Worm (Caenorhabditis elegans) whole organism, L1 larva: ENCODE measurements around the gene ceeh-1.
A peak's percentile ranks its signal among the peaks of the same experiment; 100 is the strongest.

Source experiments
- C04F5.9 ChIP-seq: sonication (generic microtip); optimal IDR thresholded peaks from 2 replicates; lab custom pipeline; 2016; ENCODE audit warnings: missing genetic modification characterization, missing compliant biosample characterization
- C34B4.2 ChIP-seq: sonication (generic microtip); optimal IDR thresholded peaks from 2 replicates; lab custom pipeline; 2017; ENCODE audit warnings: mild to moderate bottlenecking, missing genetic modification characterization, missing compliant biosample characterization
- aly-2 ChIP-seq: fragments of 150-350 bp; optimal IDR thresholded peaks from 2 replicates; lab custom pipeline; 2014; ENCODE audit warnings: missing biosample characterization, missing genetic modification characterization
- ceh-63 ChIP-seq: fragments of 200-800 bp; sonication (Bioruptor generic); optimal IDR thresholded peaks from 2 replicates; lab custom pipeline; 2018; ENCODE audit warnings: mild to moderate bottlenecking, missing genetic modification characterization, missing compliant biosample characterization
- ceh-8 ChIP-seq: fragments of 200-800 bp; sonication (Bioruptor generic); optimal IDR thresholded peaks from 2 replicates; lab custom pipeline; 2018; ENCODE audit warnings: mild to moderate bottlenecking, missing genetic modification characterization, moderate library complexity, missing compliant biosample characterization
- ceh-82 ChIP-seq, 3 experiments: fragments of 150-350 bp in 1 of 3; sonication (generic microtip) in 2 of 3; optimal IDR thresholded peaks; 2 replicates each; lab custom pipeline; 2014 to 2017; ENCODE audit warnings: missing biosample characterization in 3 of 3, missing genetic modification characterization in 3 of 3
- ceh-90 ChIP-seq: sonication (generic microtip); optimal IDR thresholded peaks from 2 replicates; lab custom pipeline; 2016; ENCODE audit warnings: missing genetic modification characterization, missing compliant biosample characterization
- ces-1 ChIP-seq: fragments of 150-350 bp; optimal IDR thresholded peaks from 2 replicates; lab custom pipeline; 2014; ENCODE audit warnings: missing biosample characterization, missing genetic modification reagents, missing genetic modification characterization
- dpl-1 ChIP-seq, 3 experiments: fragments of 150-350 bp in 2 of 3; sonication (generic microtip) in 1 of 3; optimal IDR thresholded peaks; 2 replicates each; lab custom pipeline; 2014 to 2017; ENCODE audit warnings: missing biosample characterization in 3 of 3, missing genetic modification characterization in 3 of 3, missing genetic modification reagents in 3 of 3
- efl-1 ChIP-seq, 4 experiments: fragments of 150-350 bp; optimal IDR thresholded peaks in 3 of 4; peaks in 1 of 4; 1 replicate in 1 of 4; 2 replicates in 3 of 4; lab custom pipeline; 2014; ENCODE audit warnings: missing biosample characterization in 2 of 4, missing genetic modification characterization in 2 of 4, missing genetic modification reagents in 2 of 4
- egl-13 ChIP-seq: sonication (generic microtip); optimal IDR thresholded peaks from 2 replicates; lab custom pipeline; 2016; ENCODE audit warnings: missing genotype, missing genetic modification reagents, missing genetic modification characterization, missing compliant biosample characterization
- egl-27 ChIP-seq, 2 experiments: fragments of 150-350 bp in 1 of 2; sonication (generic microtip); optimal IDR thresholded peaks; 3 replicates each; lab custom pipeline; 2017 to 2018; ENCODE audit warnings: missing biosample characterization in 2 of 2, missing genetic modification characterization in 2 of 2, missing genetic modification reagents in 2 of 2
- elt-2 ChIP-seq: sonication (generic microtip); optimal IDR thresholded peaks from 2 replicates; lab custom pipeline; 2016; ENCODE audit warnings: missing genetic modification characterization, mild to moderate bottlenecking, inconsistent platforms, missing compliant biosample characterization, missing genetic modification reagents
- elt-3 ChIP-seq, 6 experiments: fragments of 150-350 bp in 1 of 6; sonication (generic microtip); optimal IDR thresholded peaks; 2 replicates each; lab custom pipeline; 2017 to 2018; ENCODE audit warnings: missing biosample characterization in 6 of 6, missing genetic modification characterization in 6 of 6, inconsistent platforms in 1 of 6
- fos-1 ChIP-seq: fragments of 150-350 bp; optimal IDR thresholded peaks from 2 replicates; lab custom pipeline; 2014; ENCODE audit warnings: missing biosample characterization, missing genetic modification characterization
- hlh-4 ChIP-seq: sonication (generic microtip); optimal IDR thresholded peaks from 2 replicates; lab custom pipeline; 2016; ENCODE audit warnings: mild to moderate bottlenecking, missing genetic modification characterization, missing compliant biosample characterization
- irx-1 ChIP-seq: sonication (generic microtip); optimal IDR thresholded peaks from 2 replicates; lab custom pipeline; 2016; ENCODE audit warnings: missing genetic modification characterization, missing compliant biosample characterization
- isw-1 ChIP-seq: fragments of 200-800 bp; sonication (Bioruptor generic); IDR thresholded peaks from 2 replicates; pipeline ENCODE4 v1.3.6; 2022; ENCODE audit warnings: missing genetic modification characterization, missing compliant biosample characterization
- jun-1 ChIP-seq: fragments of 150-350 bp; optimal IDR thresholded peaks from 2 replicates; lab custom pipeline; 2014; ENCODE audit warnings: missing biosample characterization, missing genetic modification reagents, missing genetic modification characterization
- lin-14 ChIP-seq: fragments of 200-800 bp; sonication (Bioruptor generic); optimal IDR thresholded peaks from 2 replicates; lab custom pipeline; 2018; ENCODE audit warnings: mild to moderate bottlenecking, missing genetic modification characterization, moderate library complexity, missing compliant biosample characterization
- lin-15B ChIP-seq: fragments of 150-350 bp; sonication (generic microtip); optimal IDR thresholded peaks from 3 replicates; lab custom pipeline; 2014; ENCODE audit warnings: missing biosample characterization, missing genetic modification characterization
- lin-35 ChIP-seq, 2 experiments: fragments of 150-350 bp; optimal IDR thresholded peaks; 2 replicates each; lab custom pipeline; 2014; ENCODE audit warnings: missing biosample characterization in 2 of 2, missing genetic modification characterization in 2 of 2, missing genetic modification reagents in 2 of 2
- lsy-2 ChIP-seq, 2 experiments: fragments of 150-350 bp; optimal IDR thresholded peaks; 2 replicates each; lab custom pipeline; 2014; ENCODE audit warnings: missing biosample characterization in 2 of 2, missing genetic modification characterization in 2 of 2
- mab-9 ChIP-seq: fragments of 200-800 bp; sonication (Bioruptor generic); IDR thresholded peaks from 2 replicates; pipeline ENCODE4 v1.3.6; 2022; ENCODE audit warnings: missing genetic modification reagents, missing genetic modification characterization, missing compliant biosample characterization
- mdl-1 ChIP-seq, 2 experiments: fragments of 150-350 bp; optimal IDR thresholded peaks; 2 replicates each; lab custom pipeline; 2014 to 2017; ENCODE audit warnings: missing biosample characterization in 2 of 2, missing genetic modification characterization in 2 of 2, inconsistent platforms in 1 of 2
- mep-1 ChIP-seq: fragments of 150-350 bp; optimal IDR thresholded peaks from 2 replicates; lab custom pipeline; 2014; ENCODE audit warnings: missing biosample characterization, missing genetic modification characterization
- nhr-19 ChIP-seq: fragments of 200-800 bp; sonication (Bioruptor generic); conservative IDR thresholded peaks from 2 replicates; pipeline ENCODE4 v1.3.6; 2022; ENCODE audit warnings: missing genetic modification characterization, missing compliant biosample characterization
- nhr-20 ChIP-seq: sonication (generic microtip); optimal IDR thresholded peaks from 2 replicates; lab custom pipeline; 2016; ENCODE audit warnings: mild to moderate bottlenecking, missing genetic modification characterization, missing compliant biosample characterization
- nhr-71 ChIP-seq: sonication (generic microtip); optimal IDR thresholded peaks from 2 replicates; lab custom pipeline; 2016; ENCODE audit warnings: mild to moderate bottlenecking, missing genetic modification characterization, moderate library complexity, missing compliant biosample characterization
- nhr-85 ChIP-seq: sonication (generic microtip); peaks from one replicate; lab custom pipeline; 2016; ENCODE audit warnings: missing genetic modification characterization, inconsistent platforms, missing compliant biosample characterization
- pag-3 ChIP-seq: sonication (generic microtip); optimal IDR thresholded peaks from 2 replicates; lab custom pipeline; 2017; ENCODE audit warnings: missing genetic modification characterization, mild to moderate bottlenecking, missing compliant biosample characterization, antibody characterized with exemption, borderline replicate concordance; ENCODE audit not compliant: insufficient read depth
- pqm-1 ChIP-seq: sonication (generic microtip); optimal IDR thresholded peaks from 3 replicates; lab custom pipeline; 2017; ENCODE audit warnings: missing biosample characterization, missing genetic modification characterization
- rnt-1 ChIP-seq: sonication (generic microtip); optimal IDR thresholded peaks from 2 replicates; lab custom pipeline; 2016; ENCODE audit warnings: mild to moderate bottlenecking, missing genetic modification characterization, moderate library complexity, missing compliant biosample characterization
- skn-1 ChIP-seq: fragments of 150-350 bp; optimal IDR thresholded peaks from 2 replicates; lab custom pipeline; 2014; ENCODE audit warnings: missing biosample characterization, missing genetic modification characterization
- snu-23 ChIP-seq: sonication (generic microtip); optimal IDR thresholded peaks from 2 replicates; lab custom pipeline; 2016; ENCODE audit warnings: missing genetic modification characterization, missing compliant biosample characterization
- sox-4 ChIP-seq: sonication (generic microtip); optimal IDR thresholded peaks from 2 replicates; lab custom pipeline; 2016; ENCODE audit warnings: missing genetic modification characterization, missing compliant biosample characterization
- sup-37 ChIP-seq: fragments of 200-800 bp; sonication (Bioruptor generic); optimal IDR thresholded peaks from 2 replicates; lab custom pipeline; 2018; ENCODE audit warnings: mild to moderate bottlenecking, missing genetic modification characterization, missing compliant biosample characterization
- tlp-1 ChIP-seq: fragments of 150-350 bp; optimal IDR thresholded peaks from 2 replicates; lab custom pipeline; 2014; ENCODE audit warnings: missing biosample characterization, missing genetic modification characterization
- unc-130 ChIP-seq: fragments of 150-350 bp; optimal IDR thresholded peaks from 2 replicates; lab custom pipeline; 2017; ENCODE audit warnings: missing biosample characterization, missing genetic modification characterization, inconsistent platforms
- unc-30 ChIP-seq: sonication (generic microtip); optimal IDR thresholded peaks from 2 replicates; lab custom pipeline; 2017; ENCODE audit warnings: missing biosample characterization, missing genetic modification characterization
- unc-98 ChIP-seq: fragments of 200-800 bp; sonication (Bioruptor generic); IDR thresholded peaks from 2 replicates; pipeline ENCODE4 v1.3.6; 2022; ENCODE audit warnings: missing genetic modification characterization, missing compliant biosample characterization
- zip-4 ChIP-seq: fragments of 200-800 bp; sonication (Bioruptor generic); optimal IDR thresholded peaks from 2 replicates; lab custom pipeline; 2018; ENCODE audit warnings: mild to moderate bottlenecking, missing genetic modification characterization, moderate library complexity, missing compliant biosample characterization

The ceeh-1 gene

DNA sequence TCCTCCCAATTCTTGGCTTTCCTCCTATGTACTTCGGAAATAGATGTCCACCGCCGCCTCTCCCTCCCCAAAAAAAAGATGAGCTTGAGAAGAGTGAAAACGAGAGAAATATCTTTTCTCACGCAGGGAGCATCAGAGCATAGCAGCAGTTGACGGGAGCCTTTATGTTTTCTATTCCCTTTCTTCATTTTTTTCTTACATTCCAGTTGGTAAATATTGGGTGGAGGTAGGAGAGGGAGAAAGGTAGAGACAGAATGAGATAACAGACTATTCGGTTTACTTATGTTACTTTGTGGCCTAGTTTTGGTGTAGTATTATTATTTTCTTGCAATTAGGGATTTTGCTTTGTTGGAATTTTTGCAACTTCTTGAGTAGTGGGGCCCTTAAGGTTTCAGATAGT is 12.5 kb upstream of the ceeh-1 start (continued):
- no peak for TF ChIP-seq nhr-71 (tag; lab: Kevin White, UChicago)
- TF ChIP-seq irx-1 (tag; lab: Kevin White, UChicago): no peak

DNA sequence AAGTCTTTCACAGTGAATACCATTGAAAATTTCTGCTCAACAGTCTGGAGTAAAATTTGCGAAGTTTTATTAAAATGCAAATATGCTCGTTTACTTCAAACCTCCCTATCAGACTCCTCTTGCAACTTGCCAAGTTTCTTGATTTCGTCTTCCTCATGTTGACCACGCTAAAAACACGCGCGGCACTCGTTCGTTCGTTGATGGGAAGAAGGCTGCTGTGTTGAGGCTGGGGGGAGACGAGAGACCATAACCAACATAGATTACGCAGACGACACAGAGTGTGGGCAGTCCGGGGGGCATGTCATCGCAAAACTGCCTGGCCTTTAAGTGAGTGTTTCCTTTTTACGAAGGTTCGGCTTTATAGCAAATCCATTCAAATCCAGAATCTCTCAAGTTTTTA is 11.9 kb upstream of the ceeh-1 start:
- TF ChIP-seq lin-14 (GFP tag; lab: Kevin White, UChicago) (peak; percentile 91), ceh-63 (GFP tag; lab: Kevin White, UChicago) (no peak), C04F5.9 (no peak), lin-15B (tag; lab: Kevin White, UChicago) (no peak), nhr-85 (tag; lab: Kevin White, UChicago) (no peak), sox-4 (tag; lab: Kevin White, UChicago) (no peak), ceh-8 (GFP tag; lab: Kevin White, UChicago) (no peak), isw-1 (GFP tag; lab: Robert Waterston, UW) (no peak), ceh-82 (tag; optimal IDR thresholded peaks at IDR 0.05; lab: Kevin White, UChicago) (peak in 1 of 3 experiments; percentile 59), elt-2 (tag; lab: Kevin White, UChicago) (no peak), fos-1 (tag; lab: Kevin White, UChicago) (no peak), pag-3 (tag; lab: Kevin White, UChicago) (no peak), jun-1 (tag; lab: Kevin White, UChicago) (no peak), unc-30 (tag; lab: Kevin White, UChicago) (no peak), egl-27 (tag; optimal IDR thresholded peaks at IDR 0.05; lab: Kevin White, UChicago) (no peak), mdl-1 (tag; optimal IDR thresholded peaks at IDR 0.05; lab: Kevin White, UChicago) (peak in 1 of 2 experiments; percentile 59), unc-98 (GFP tag; lab: Robert Waterston, UW) (no peak), elt-3 (tag; optimal IDR thresholded peaks at IDR 0.05; lab: Kevin White, UChicago) (peak in 1 of 6 experiments; percentile 35), zip-4 (GFP tag; lab: Kevin White, UChicago) (no peak), rnt-1 (tag; lab: Kevin White, UChicago) (peak; percentile 43), efl-1 (optimal IDR thresholded peaks at IDR 0.05; lab: Kevin White, UChicago) (peak; percentile 6 to 15), efl-1 (GFP tag; optimal IDR thresholded peaks at IDR 0.05 in 1 of 2; lab: Kevin White, UChicago) (peak; percentile 6 to 79), nhr-71 (tag; lab: Kevin White, UChicago) (peak; percentile 44), ces-1 (no peak), aly-2 (tag; lab: Kevin White, UChicago) (no peak), nhr-19 (GFP tag; lab: Robert Waterston, UW) (peak; percentile 36), mep-1 (tag; lab: Kevin White, UChicago) (peak; percentile 48), pqm-1 (tag; lab: Kevin White, UChicago) (no peak), ceh-90 (tag; lab: Kevin White, UChicago) (no peak), sup-37 (GFP tag; lab: Kevin White, UChicago) (no peak), hlh-4 (tag; lab: Kevin White, UChicago) (no peak), mab-9 (GFP tag; lab: Robert Waterston, UW) (no peak), unc-130 (tag; lab: Kevin White, UChicago) (peak; percentile 37), tlp-1 (tag; lab: Kevin White, UChicago) (no peak), dpl-1 (GFP tag; optimal IDR thresholded peaks at IDR 0.05; lab: Kevin White, UChicago) (peak in 1 of 3 experiments; percentile 28), lin-35 (GFP tag; optimal IDR thresholded peaks at IDR 0.05; lab: Kevin White, UChicago) (peak; percentile 18 to 39), nhr-20 (tag; lab: Kevin White, UChicago) (peak; percentile 21), lsy-2 (tag; optimal IDR thresholded peaks at IDR 0.05; lab: Kevin White, UChicago) (peak in 1 of 2 experiments; percentile 19), egl-13 (tag; lab: Kevin White, UChicago) (no peak), skn-1 (peak; percentile 8), C34B4.2 (no peak), snu-23 (GFP tag; lab: Kevin White, UChicago) (peak; percentile 49)
